Worm (Caenorhabditis elegans): Measurements from ENCODE around the gene H23L24.4.

Gene H23L24.4

DNA sequence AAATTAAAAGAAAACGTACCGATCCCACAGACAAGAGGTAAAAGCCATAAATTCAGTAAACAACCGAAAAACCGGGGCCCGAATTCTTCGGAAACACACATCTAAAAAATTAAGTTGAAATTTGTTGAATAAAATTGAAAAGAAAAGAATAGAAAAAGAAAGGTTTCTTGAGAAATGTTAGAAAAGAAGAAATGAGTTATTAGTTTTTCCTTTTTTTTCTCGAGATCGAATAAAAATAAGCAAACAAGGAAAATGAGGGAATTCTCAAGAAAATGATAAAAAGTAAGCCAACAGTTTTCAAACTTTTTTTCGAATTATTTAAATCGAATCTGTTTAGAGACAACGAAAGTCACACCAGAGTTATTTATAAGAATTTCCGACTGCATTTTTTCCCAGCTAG, at the start of gene H23L24.4:
Gene H23L24.4 (minus strand): TSS at position 101 of the 400 bp plus-strand sequence.
- no peak for TF ChIP-seq mdt-29 (GFP tag; IDR thresholded peaks at IDR 0.05)
- TF ChIP-seq aha-1 (tag): peak; percentile 72

DNA sequence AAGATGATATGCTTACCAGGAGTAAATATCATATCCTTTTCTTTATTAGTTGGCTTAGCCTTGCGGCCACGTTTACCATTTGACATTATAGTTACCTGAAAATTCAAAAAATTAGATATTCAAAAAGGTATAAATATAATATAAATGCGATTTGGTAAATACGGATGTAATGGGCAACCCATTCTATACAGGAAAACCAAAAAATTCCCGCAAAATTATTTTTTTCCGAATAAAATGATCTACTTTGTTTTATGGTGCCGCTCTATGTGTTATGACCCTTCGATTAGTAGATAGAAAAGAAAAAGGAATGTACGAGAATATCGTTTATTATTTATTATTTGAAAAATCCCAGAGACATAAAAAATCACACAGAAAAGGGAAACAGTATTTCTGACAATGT, 49.3 kb upstream of the H23L24.4 start, which contains the start of gene elli-1:
Gene elli-1 (minus strand): TSS at position 101 of the 400 bp plus-strand sequence.
- TF ChIP-seq lin-29 (GFP tag; IDR thresholded peaks at IDR 0.05): no peak
- TF ChIP-seq zfp-3 (GFP tag; conservative IDR thresholded peaks at IDR 0.05): no peak
- no peak for TF ChIP-seq egl-43 (GFP tag; IDR thresholded peaks at IDR 0.05)
- TF ChIP-seq attf-4 (tag; optimal IDR thresholded peaks at IDR 0.05): no peak
- TF ChIP-seq lin-39 (tag; optimal IDR thresholded peaks at IDR 0.05): no peak
- TF ChIP-seq ZK337.2 (GFP tag; IDR thresholded peaks at IDR 0.05): no peak
- no peak for TF ChIP-seq set-16 (GFP tag; IDR thresholded peaks at IDR 0.05)
- no peak for TF ChIP-seq D1046.2 (GFP tag; IDR thresholded peaks at IDR 0.05)
- TF ChIP-seq lin-15B (tag; optimal IDR thresholded peaks at IDR 0.05): no peak
- no peak for TF ChIP-seq daf-8 (GFP tag; IDR thresholded peaks at IDR 0.05)
- TF ChIP-seq daf-16 (GFP tag; optimal IDR thresholded peaks at IDR 0.05): no peak
- TF ChIP-seq daf-16 (tag; optimal IDR thresholded peaks at IDR 0.05): no peak

DNA sequence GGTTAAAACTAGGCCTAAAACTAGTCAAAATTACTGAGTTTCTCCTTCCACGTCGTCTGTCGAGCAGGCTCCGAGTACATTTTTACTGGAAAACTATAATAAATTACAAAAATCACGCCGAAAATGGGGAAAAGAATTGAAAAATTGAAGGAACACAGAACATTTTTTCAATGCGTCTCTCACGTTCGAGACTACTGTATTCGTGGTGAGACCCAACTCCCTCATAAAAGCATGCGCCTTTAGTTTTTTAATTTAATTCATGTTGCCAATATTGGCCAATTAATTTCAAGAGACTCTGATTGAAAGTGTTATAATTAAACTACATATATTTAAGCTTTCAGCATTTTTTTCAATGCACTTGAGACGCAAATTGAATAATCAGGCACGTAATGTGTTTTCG, 48.7 kb upstream of the H23L24.4 start:
- no peak for TF ChIP-seq ceh-28 (tag; optimal IDR thresholded peaks at IDR 0.05)
- 0 out of 2 replicates have a peak, but pooled peaks have one; percentile 6 for TF ChIP-seq snpc-1.2 (GFP tag; IDR thresholded peaks at IDR 0.05)

DNA sequence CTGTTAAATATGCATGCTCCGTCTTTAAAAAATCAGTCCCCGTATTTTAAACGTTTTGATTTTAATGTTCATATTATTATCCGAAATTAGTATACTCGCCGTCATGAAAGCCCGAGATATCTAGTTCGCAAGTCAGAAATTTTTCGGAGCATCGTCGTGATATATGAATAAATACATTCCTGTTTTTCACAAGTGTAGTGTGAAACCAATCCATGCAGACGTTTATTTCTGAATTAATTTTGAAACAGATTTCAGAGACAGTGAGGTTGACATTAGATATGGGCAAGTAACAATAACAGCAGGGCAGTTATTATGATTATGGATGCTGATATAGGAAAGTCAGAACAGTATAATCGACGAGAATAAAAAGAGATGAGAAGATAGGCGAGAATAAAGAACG, 47.1 kb upstream of the H23L24.4 start:
- TF ChIP-seq snpc-1.2 (GFP tag; IDR thresholded peaks at IDR 0.05) (peak; percentile 34; the same call in 1 of the 2 replicates), skn-1 (tag; optimal IDR thresholded peaks at IDR 0.05) (no peak)

DNA sequence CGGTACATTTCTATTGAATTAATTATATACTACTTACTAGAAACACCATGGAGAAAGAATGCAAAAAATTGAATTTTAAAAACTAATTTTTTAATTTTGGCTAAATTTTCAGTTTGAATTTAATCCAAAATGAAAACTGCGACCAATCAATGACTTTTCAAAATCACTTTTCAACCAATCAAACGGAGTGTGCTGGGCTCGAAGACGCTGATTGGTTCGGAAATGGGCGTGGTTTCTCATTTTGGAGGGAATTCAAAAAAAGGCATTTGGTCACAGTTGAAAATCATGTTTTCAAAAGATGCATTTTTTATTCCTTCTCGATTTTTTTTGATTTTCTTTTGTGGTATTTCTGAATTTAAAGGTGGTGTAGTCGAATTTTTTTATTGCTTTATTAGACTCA, 43.6 kb upstream of the H23L24.4 start:
- no peak for TF ChIP-seq ztf-7 (tag; optimal IDR thresholded peaks at IDR 0.05)
- no peak for TF ChIP-seq lin-39 (tag; optimal IDR thresholded peaks at IDR 0.05)
- TF ChIP-seq unc-62 (GFP tag; optimal IDR thresholded peaks at IDR 0.05 in 1 of 2): no peak
- TF ChIP-seq unc-62 (tag; optimal IDR thresholded peaks at IDR 0.05): no peak
- no peak for TF ChIP-seq ztf-11 (tag; optimal IDR thresholded peaks at IDR 0.05)
- TF ChIP-seq mxl-3 (GFP tag; optimal IDR thresholded peaks at IDR 0.05): no peak
- TF ChIP-seq Y5F2A.4 (GFP tag; optimal IDR thresholded peaks at IDR 0.05): no peak
- TF ChIP-seq snpc-4 (tag; optimal IDR thresholded peaks at IDR 0.05): no peak
- no peak for TF ChIP-seq attf-4 (tag; optimal IDR thresholded peaks at IDR 0.05)
- no peak for TF ChIP-seq zip-11 (GFP tag; IDR thresholded peaks at IDR 0.05)
- no peak for TF ChIP-seq php-3 (GFP tag; IDR thresholded peaks at IDR 0.05)
- TF ChIP-seq dmd-6 (GFP tag; IDR thresholded peaks at IDR 0.05): no peak
- no peak for TF ChIP-seq mxl-2 (GFP tag; conservative IDR thresholded peaks at IDR 0.05)
- no peak for TF ChIP-seq Y48G9A.11 (GFP tag; IDR thresholded peaks at IDR 0.05)
- no peak for TF ChIP-seq lin-1 (GFP tag; IDR thresholded peaks at IDR 0.05)
- TF ChIP-seq snpc-1.2 (GFP tag; IDR thresholded peaks at IDR 0.05): no peak
- TF ChIP-seq egl-43 (GFP tag; IDR thresholded peaks at IDR 0.05): no peak

DNA sequence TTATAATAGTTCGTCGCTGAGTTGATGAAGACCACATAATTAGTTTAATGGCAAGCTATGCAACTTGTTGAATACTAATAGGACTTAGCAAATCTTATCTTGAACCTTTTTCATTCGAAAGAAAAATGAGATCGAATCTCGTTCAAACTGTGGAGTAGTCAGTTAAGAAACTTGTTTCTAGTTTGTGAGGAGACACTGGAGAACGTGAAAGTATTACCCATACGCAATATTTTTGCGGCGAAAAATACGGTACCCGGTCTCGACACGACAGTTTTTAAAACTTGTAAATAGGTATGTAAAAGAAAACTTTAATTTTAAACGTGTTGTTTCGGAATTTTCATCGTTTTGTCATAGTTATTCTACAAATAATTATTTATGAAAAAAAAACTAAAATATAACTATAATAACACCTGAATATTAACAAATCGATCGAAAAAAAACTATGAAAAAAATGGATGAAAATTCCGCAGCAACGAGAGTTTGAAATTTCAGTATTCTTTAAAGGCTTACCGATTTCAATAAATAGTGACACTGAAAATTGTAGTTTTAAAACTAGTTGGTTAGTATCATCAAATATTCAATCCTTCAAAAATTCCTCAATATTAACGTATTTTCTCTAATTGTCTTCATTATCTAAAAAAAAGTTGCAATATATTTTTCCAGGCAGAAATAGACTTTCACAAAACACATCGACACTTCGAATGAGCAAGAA, 40.3 kb upstream of the H23L24.4 start, which contains the start of the genes F20C5.7 and parg-1:
Gene F20C5.7 (minus strand): TSS at position 101 of the 712 bp plus-strand sequence.
Gene parg-1 (plus strand): TSS at position 662 of the 712 bp plus-strand sequence.
- TF ChIP-seq jun-1 (tag; optimal IDR thresholded peaks at IDR 0.05) (no peak), F44E2.7 (GFP tag; IDR thresholded peaks at IDR 0.05) (no peak), F26F4.8 (GFP tag; conservative IDR thresholded peaks at IDR 0.05) (no peak), nhr-77 (tag; optimal IDR thresholded peaks at IDR 0.05) (no peak), madf-9 (GFP tag; conservative IDR thresholded peaks at IDR 0.05) (no peak), lin-13 (GFP tag; optimal IDR thresholded peaks at IDR 0.05) (no peak), ceh-28 (tag; optimal IDR thresholded peaks at IDR 0.05) (no peak), Y75B8A.6 (GFP tag; IDR thresholded peaks at IDR 0.05) (no peak), madf-5 (GFP tag; IDR thresholded peaks at IDR 0.05) (no peak), dmd-6 (GFP tag; IDR thresholded peaks at IDR 0.05) (no peak), lin-15B (tag; optimal IDR thresholded peaks at IDR 0.05) (no peak), nhr-111 (GFP tag; optimal IDR thresholded peaks at IDR 0.05) (no peak), ztf-7 (tag; optimal IDR thresholded peaks at IDR 0.05) (no peak), skn-1 (tag; optimal IDR thresholded peaks at IDR 0.05) (no peak), D1046.2 (GFP tag; IDR thresholded peaks at IDR 0.05) (no peak), php-3 (GFP tag; IDR thresholded peaks at IDR 0.05) (no peak), nhr-28 (tag; optimal IDR thresholded peaks at IDR 0.05) (no peak), daf-8 (GFP tag; IDR thresholded peaks at IDR 0.05) (no peak), aha-1 (tag) (no peak)

Data from whole organism, L4 larva.